Fruit fly (Drosophila melanogaster): ENCODE measurements around the gene CG7557.

The CG7557 gene

dm6 chr3L:11407202-11407829 lies 37.6 kb upstream of the CG7557 start:
- TF ChIP-seq foxo (GFP tag; optimal IDR thresholded peaks at IDR 0.05) (peak in 1 of 2 experiments; percentile 50), fru (GFP tag; optimal IDR thresholded peaks at IDR 0.05) (no peak), tai (GFP tag; optimal IDR thresholded peaks at IDR 0.05) (peak; percentile 21), br (GFP tag; optimal IDR thresholded peaks at IDR 0.05) (no peak), dsf (GFP tag; optimal IDR thresholded peaks at IDR 0.05; ENCODE audit: borderline replicate concordance) (no peak), CG32264 (GFP tag; optimal IDR thresholded peaks at IDR 0.05) (no peak), dl (GFP tag; optimal IDR thresholded peaks at IDR 0.05; ENCODE audit: insufficient read depth in 1 of 2, partially characterized antibody in 2 of 2) (no peak), Dfd (GFP tag; optimal IDR thresholded peaks at IDR 0.05) (no peak), Myc (optimal IDR thresholded peaks at IDR 0.05) (no peak), woc (GFP tag; optimal IDR thresholded peaks at IDR 0.05) (peak; percentile 8), sv (GFP tag; optimal IDR thresholded peaks at IDR 0.05) (no peak), ey (GFP tag; optimal IDR thresholded peaks at IDR 0.05) (peak; percentile 25), h (GFP tag; optimal IDR thresholded peaks at IDR 0.05) (peak; percentile 42), Hnf4 (GFP tag; optimal IDR thresholded peaks at IDR 0.05) (no peak), usp (GFP tag; optimal IDR thresholded peaks at IDR 0.05) (no peak), brk (GFP tag; optimal IDR thresholded peaks at IDR 0.05) (no peak), Dif (GFP tag; optimal IDR thresholded peaks at IDR 0.05; ENCODE audit: partially characterized antibody) (no peak), HLH106 (tag; optimal IDR thresholded peaks at IDR 0.05) (peak; percentile 36), GATAd (GFP tag; optimal IDR thresholded peaks at IDR 0.05) (no peak), Hr78 (GFP tag; optimal IDR thresholded peaks at IDR 0.05) (no peak), Mio (GFP tag; optimal IDR thresholded peaks at IDR 0.05) (no peak), Abd-B (GFP tag; optimal IDR thresholded peaks at IDR 0.05) (no peak), Sp1 (GFP tag; optimal IDR thresholded peaks at IDR 0.05) (peak; percentile 38), pan (optimal IDR thresholded peaks at IDR 0.05) (no peak), rgr (GFP tag; optimal IDR thresholded peaks at IDR 0.05) (peak; percentile 5), dmrt93B (GFP tag; optimal IDR thresholded peaks at IDR 0.05) (no peak), Hr83 (GFP tag; optimal IDR thresholded peaks at IDR 0.05; ENCODE audit: poor library complexity, severe bottlenecking) (no peak), jim (GFP tag; optimal IDR thresholded peaks at IDR 0.05) (no peak), N (GFP tag; optimal IDR thresholded peaks at IDR 0.05) (no peak), CrebA (GFP tag; optimal IDR thresholded peaks at IDR 0.05; ENCODE audit: borderline replicate concordance) (no peak), Jra (GFP tag; optimal IDR thresholded peaks at IDR 0.05) (no peak), Vsx2 (GFP tag; optimal IDR thresholded peaks at IDR 0.05; ENCODE audit: partially characterized antibody) (no peak), sage (GFP tag; optimal IDR thresholded peaks at IDR 0.05) (no peak), Rel (GFP tag; optimal IDR thresholded peaks at IDR 0.05) (no peak), Rel (tag; optimal IDR thresholded peaks at IDR 0.05) (no peak), lola (GFP tag; optimal IDR thresholded peaks at IDR 0.05) (no peak), CG9705 (GFP tag; optimal IDR thresholded peaks at IDR 0.05) (no peak), OdsH (GFP tag; optimal IDR thresholded peaks at IDR 0.05) (peak; percentile 56), psq (GFP tag; optimal IDR thresholded peaks at IDR 0.05) (peak; percentile 32)

dm6 chr3L:11408282-11409047 lies 36.5 kb upstream of the CG7557 start:
- no peak for TF ChIP-seq rgr (GFP tag; optimal IDR thresholded peaks at IDR 0.05)
- peak in 1 of 2 experiments; percentile 9 for TF ChIP-seq foxo (GFP tag; optimal IDR thresholded peaks at IDR 0.05)
- TF ChIP-seq h (GFP tag; optimal IDR thresholded peaks at IDR 0.05) = peak; percentile 8

Measured in whole organism, wandering third instar larva.